Worm (Caenorhabditis elegans) whole organism, L4 larva: ENCODE results near the gene C28D4.8.

Source experiments
- lir-3 ChIP-seq: sonication (generic microtip); optimal IDR thresholded peaks from 2 replicates; lab custom pipeline; 2016; ENCODE audit warnings: mild to moderate bottlenecking, missing genetic modification characterization, missing compliant biosample characterization
- nhr-11 ChIP-seq: fragments of 150-350 bp; optimal IDR thresholded peaks from 2 replicates; lab custom pipeline; 2014; ENCODE audit warnings: missing biosample characterization, missing genetic modification characterization
- zag-1 ChIP-seq: fragments of 150-350 bp; optimal IDR thresholded peaks from 2 replicates; lab custom pipeline; 2014; ENCODE audit warnings: missing biosample characterization, missing genetic modification characterization

- TF ChIP-seq zag-1 (tag; lab: Kevin White, UChicago) (no peak), nhr-11 (no peak), lir-3 (tag; lab: Kevin White, UChicago) (no peak)
These were observed 19.9 kb downstream of the C28D4.8 start, which contains the start of gene nhr-100 for ce11 chrIV:9728376-9728775.
